Worm (Caenorhabditis elegans) whole organism, L2 larva: Measurements from ENCODE around the gene him-5.

ENCODE experiments used
- ceh-82 ChIP-seq: fragments of 150-350 bp; optimal IDR thresholded peaks from 2 replicates; lab custom pipeline; 2014; ENCODE audit warnings: missing biosample characterization, missing genetic modification characterization
- snpc-4 ChIP-seq: fragments of 150-350 bp; optimal IDR thresholded peaks from 2 replicates; lab custom pipeline; 2014; ENCODE audit warnings: missing biosample characterization, missing genetic modification characterization
- ztf-11 ChIP-seq: sonication (generic microtip); optimal IDR thresholded peaks from 2 replicates; lab custom pipeline; 2017; ENCODE audit warnings: missing biosample characterization, missing genetic modification characterization

DNA sequence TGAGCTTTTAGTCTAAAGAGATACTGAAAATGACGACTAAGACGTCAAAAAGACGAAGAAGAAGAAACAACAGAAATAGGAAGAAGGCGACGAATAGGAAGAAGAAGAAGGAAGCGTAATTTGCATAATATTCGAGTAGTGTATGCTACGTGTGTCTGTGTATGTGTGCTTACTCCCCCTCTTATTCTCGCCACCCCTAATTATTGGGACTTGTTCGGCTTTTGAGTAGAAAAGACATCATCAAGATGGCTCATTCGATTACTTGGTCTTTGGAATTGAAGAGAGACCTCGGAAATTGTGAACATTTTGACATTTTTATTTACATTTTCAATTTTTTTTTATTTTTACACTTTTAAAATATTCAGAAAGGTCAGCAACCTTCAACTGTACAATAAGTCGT lies 40.0 kb downstream of the him-5 start:
- TF ChIP-seq ztf-11 (no peak), ceh-82 (tag; lab: Kevin White, UChicago) (no peak), snpc-4 (no peak)
